Worm (Caenorhabditis elegans): ENCODE data around the gene R09F10.8.

DNA sequence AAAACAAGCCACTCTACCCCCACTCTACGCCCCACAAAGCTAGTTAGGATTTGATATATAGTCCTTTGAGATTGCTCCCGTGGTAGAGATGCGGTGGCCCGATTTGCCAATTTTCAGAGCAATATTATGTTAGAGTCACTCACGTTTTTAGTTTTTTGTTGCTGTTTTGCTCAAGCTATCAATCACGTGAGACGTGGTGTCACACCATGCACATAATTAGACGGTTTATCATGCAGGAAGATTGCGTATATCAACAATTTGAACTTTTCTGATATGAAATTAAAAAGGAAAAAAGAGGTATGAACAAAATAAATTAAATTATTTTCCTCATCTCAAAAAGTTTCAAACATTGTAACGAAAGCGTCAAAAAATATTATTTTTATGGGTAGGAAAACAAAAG lies 30.1 kb upstream of the R09F10.8 start:
- TF ChIP-seq cog-1 (tag; optimal IDR thresholded peaks at IDR 0.05) (no peak), flt-1 (GFP tag; IDR thresholded peaks at IDR 0.05) (no peak), klf-2 (GFP tag; conservative IDR thresholded peaks at IDR 0.05) (no peak), tab-1 (GFP tag; IDR thresholded peaks at IDR 0.05) (no peak)
